Fruit fly (Drosophila melanogaster) Kc167 (cell line): Measurements from ENCODE around the gene Max.

Experiments used
- insv ChIP-seq: fragments of >200 bp; optimal IDR thresholded peaks from 3 replicates; lab custom pipeline; 2018; ENCODE audit warnings: missing external identifiers
- psq ChIP-seq: fragments of >200 bp; optimal IDR thresholded peaks from 2 replicates; lab custom pipeline; 2017; ENCODE audit warnings: missing external identifiers

DNA sequence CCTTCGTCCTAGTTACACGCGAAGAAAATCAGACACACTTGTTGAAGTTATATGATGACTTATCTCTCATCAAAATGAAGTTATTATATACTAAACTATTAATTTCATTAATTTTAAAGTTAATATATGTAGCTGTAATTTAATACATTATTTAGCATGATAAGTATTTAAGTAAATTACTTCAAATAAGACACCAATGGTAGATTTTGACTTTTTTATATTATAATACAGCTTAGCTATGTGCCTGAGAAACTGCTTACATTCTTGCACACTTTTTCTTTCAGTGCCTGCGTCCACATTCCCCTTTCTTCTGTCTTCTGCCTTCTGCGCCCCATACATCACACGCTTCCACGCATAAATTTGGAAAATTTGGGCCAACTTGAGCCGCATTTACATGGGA, 12.3 kb downstream of the Max start:
- TF ChIP-seq insv = no peak
- no peak for TF ChIP-seq psq
